Worm (Caenorhabditis elegans): ENCODE data around the gene M01E10.3.

Gene M01E10.3

ce11 chrIII:2030776-2031565, 23.0 kb downstream of the M01E10.3 start:
- no peak for TF ChIP-seq nhr-28 (tag; optimal IDR thresholded peaks at IDR 0.05)
- no peak for TF ChIP-seq hlh-1 (tag; optimal IDR thresholded peaks at IDR 0.05)
- TF ChIP-seq pha-4 (tag; optimal IDR thresholded peaks at IDR 0.05): no peak
- TF ChIP-seq blmp-1 (tag; optimal IDR thresholded peaks at IDR 0.05): no peak
- no peak for TF ChIP-seq nhr-12 (tag; optimal IDR thresholded peaks at IDR 0.05)
- TF ChIP-seq mab-5 (tag; optimal IDR thresholded peaks at IDR 0.05): no peak
- no peak for TF ChIP-seq sem-2 (GFP tag; optimal IDR thresholded peaks at IDR 0.05)
- no peak for TF ChIP-seq mep-1 (tag; optimal IDR thresholded peaks at IDR 0.05)
- no peak for TF ChIP-seq elt-3 (tag; optimal IDR thresholded peaks at IDR 0.05)
- TF ChIP-seq nhr-237 (tag; optimal IDR thresholded peaks at IDR 0.05): no peak
- TF ChIP-seq lsy-2 (tag; optimal IDR thresholded peaks at IDR 0.05): no peak

- no peak for TF ChIP-seq ztf-11 (tag; optimal IDR thresholded peaks at IDR 0.05)
- TF ChIP-seq nhr-28 (tag; optimal IDR thresholded peaks at IDR 0.05): no peak
- TF ChIP-seq nhr-237 (tag; optimal IDR thresholded peaks at IDR 0.05): no peak
- peak; percentile 48 for TF ChIP-seq hlh-1 (tag; optimal IDR thresholded peaks at IDR 0.05)
- no peak for TF ChIP-seq mab-5 (tag; optimal IDR thresholded peaks at IDR 0.05)
- no peak for TF ChIP-seq elt-1 (tag; optimal IDR thresholded peaks at IDR 0.05; ENCODE audit: borderline replicate concordance, insufficient read depth)
- no peak for TF ChIP-seq pha-4 (tag; optimal IDR thresholded peaks at IDR 0.05)
- no peak for TF ChIP-seq flh-1 (GFP tag; optimal IDR thresholded peaks at IDR 0.05)
- TF ChIP-seq ceh-39 (tag; optimal IDR thresholded peaks at IDR 0.05): no peak
- no peak for TF ChIP-seq elt-3 (tag; optimal IDR thresholded peaks at IDR 0.05)
- TF ChIP-seq ceh-83 (GFP tag; optimal IDR thresholded peaks at IDR 0.05): no peak
- no peak for TF ChIP-seq zip-8 (tag; optimal IDR thresholded peaks at IDR 0.05)
- TF ChIP-seq nhr-12 (tag; optimal IDR thresholded peaks at IDR 0.05): no peak
- TF ChIP-seq unc-120 (tag; optimal IDR thresholded peaks at IDR 0.05; ENCODE audit: poor library complexity, severe bottlenecking): no peak
- TF ChIP-seq unc-62 (GFP tag; optimal IDR thresholded peaks at IDR 0.05): peak; percentile 53
Measured at ce11 chrIII:2027517-2027916, 26.5 kb downstream of the M01E10.3 start.

ce11 chrIII:2021495-2021894, 32.5 kb downstream of the M01E10.3 start, which contains the start of gene ckr-2:
TSS of gene ckr-2 (minus strand) at chrIII:2021595.
- no peak for TF ChIP-seq mls-2 (tag; optimal IDR thresholded peaks at IDR 0.05)
- no peak for TF ChIP-seq ces-1 (GFP tag; optimal IDR thresholded peaks at IDR 0.05)
- no peak for TF ChIP-seq snpc-4 (tag; optimal IDR thresholded peaks at IDR 0.05)
- no peak for TF ChIP-seq sptf-1 (tag; optimal IDR thresholded peaks at IDR 0.05)
- TF ChIP-seq cnd-1 (tag; optimal IDR thresholded peaks at IDR 0.05): no peak
- no peak for TF ChIP-seq hlh-1 (tag; optimal IDR thresholded peaks at IDR 0.05)
- TF ChIP-seq nhr-12 (tag; optimal IDR thresholded peaks at IDR 0.05): no peak
- TF ChIP-seq unc-62 (GFP tag; optimal IDR thresholded peaks at IDR 0.05): no peak
- TF ChIP-seq mep-1 (tag; optimal IDR thresholded peaks at IDR 0.05): no peak
- TF ChIP-seq unc-120 (tag; optimal IDR thresholded peaks at IDR 0.05; ENCODE audit: poor library complexity, severe bottlenecking): no peak
- TF ChIP-seq unc-39 (tag; optimal IDR thresholded peaks at IDR 0.05): no peak
- no peak for TF ChIP-seq lsy-2 (tag; optimal IDR thresholded peaks at IDR 0.05)
- no peak for TF ChIP-seq drap-1 (GFP tag; optimal IDR thresholded peaks at IDR 0.05)
- no peak for TF ChIP-seq nhr-2 (tag; optimal IDR thresholded peaks at IDR 0.05)
- TF ChIP-seq bed-3 (GFP tag; optimal IDR thresholded peaks at IDR 0.05): no peak

ce11 chrIII:2015494-2015893, 38.5 kb downstream of the M01E10.3 start:
- TF ChIP-seq lin-13 (tag; optimal IDR thresholded peaks at IDR 0.05) (no peak), mls-2 (tag; optimal IDR thresholded peaks at IDR 0.05) (no peak), unc-62 (GFP tag; optimal IDR thresholded peaks at IDR 0.05) (no peak), hlh-1 (tag; optimal IDR thresholded peaks at IDR 0.05) (no peak), elt-3 (tag; optimal IDR thresholded peaks at IDR 0.05) (no peak), pha-4 (tag; optimal IDR thresholded peaks at IDR 0.05) (no peak), unc-39 (tag; optimal IDR thresholded peaks at IDR 0.05) (no peak), nhr-28 (tag; optimal IDR thresholded peaks at IDR 0.05) (no peak), M03D4.4 (tag; optimal IDR thresholded peaks at IDR 0.05) (no peak), mab-5 (tag; optimal IDR thresholded peaks at IDR 0.05) (no peak), unc-120 (tag; optimal IDR thresholded peaks at IDR 0.05; ENCODE audit: poor library complexity, severe bottlenecking) (no peak), ham-2 (GFP tag; optimal IDR thresholded peaks at IDR 0.05) (no peak), nhr-76 (tag; optimal IDR thresholded peaks at IDR 0.05) (no peak), lin-32 (GFP tag; optimal IDR thresholded peaks at IDR 0.05) (no peak)

Data from whole organism, mixed stage, embryonic.